Fruit fly (Drosophila melanogaster) whole organism, embryonic: ENCODE results near the gene Eip63E.

ENCODE experiments used
- Ada2b ChIP-seq: fragments of 200-800 bp; sonication (Bioruptor generic); IDR thresholded peaks from 2 replicates; pipeline ENCODE4 v1.3.6; 2022; ENCODE audit warnings: missing biosample characterization, missing genetic modification characterization
- Adf1 ChIP-seq: fragments of 200-800 bp; sonication (Bioruptor generic); IDR thresholded peaks from 2 replicates; pipeline ENCODE4 v1.3.6; 2022; ENCODE audit warnings: missing biosample characterization, missing genetic modification characterization
- CG11085 ChIP-seq: fragments of 200-800 bp; sonication (Bioruptor generic); IDR thresholded peaks from 2 replicates; pipeline ENCODE4 v1.3.6; 2022; ENCODE audit warnings: missing biosample characterization, missing genetic modification characterization
- CG11504 ChIP-seq: fragments of 200-800 bp; sonication (Bioruptor generic); optimal IDR thresholded peaks from 3 replicates; lab custom pipeline; 2019; ENCODE audit warnings: missing biosample characterization, mild to moderate bottlenecking, missing genetic modification characterization, moderate library complexity
- CG12744 ChIP-seq: fragments of 200-800 bp; sonication (Bioruptor generic); optimal IDR thresholded peaks from 2 replicates; lab custom pipeline; 2016; ENCODE audit warnings: missing biosample characterization, missing genetic modification characterization
- CG15514 ChIP-seq: fragments of 200-800 bp; sonication (Bioruptor generic); optimal IDR thresholded peaks from 3 replicates; lab custom pipeline; 2017; ENCODE audit warnings: missing biosample characterization, missing genetic modification characterization, mild to moderate bottlenecking, moderate library complexity, missing genetic modification reagents
- CG1602 ChIP-seq: fragments of 200-800 bp; sonication (Bioruptor generic); optimal IDR thresholded peaks from 3 replicates; lab custom pipeline; 2016; ENCODE audit warnings: missing biosample characterization, missing genetic modification characterization
- CG16779 ChIP-seq: fragments of 200-800 bp; sonication (Bioruptor generic); IDR thresholded peaks from 2 replicates; pipeline ENCODE4 v1.3.6; 2022; ENCODE audit warnings: missing biosample characterization, missing genetic modification characterization
- CG17186 ChIP-seq: fragments of 200-800 bp; sonication (Bioruptor generic); optimal IDR thresholded peaks from 3 replicates; lab custom pipeline; 2017; ENCODE audit warnings: missing biosample characterization, missing genetic modification reagents, missing genetic modification characterization
- CG17912 ChIP-seq: fragments of 200-800 bp; sonication (Bioruptor generic); optimal IDR thresholded peaks from 2 replicates; lab custom pipeline; 2018; ENCODE audit warnings: missing biosample characterization, mild to moderate bottlenecking, missing genetic modification characterization
- CG18011 ChIP-seq: fragments of 200-800 bp; sonication (Bioruptor generic); optimal IDR thresholded peaks from 2 replicates; lab custom pipeline; 2017; ENCODE audit warnings: missing biosample characterization, missing genetic modification characterization, mild to moderate bottlenecking, moderate library complexity, missing genotype
- CG18262 ChIP-seq: fragments of 200-800 bp; optimal IDR thresholded peaks from 3 replicates; lab custom pipeline; 2019; ENCODE audit warnings: missing biosample characterization, mild to moderate bottlenecking, missing genetic modification characterization, moderate library complexity
- CG2199 ChIP-seq: fragments of 200-800 bp; sonication (Bioruptor generic); IDR thresholded peaks from 3 replicates; pipeline ENCODE4 v1.3.6; 2022; ENCODE audit warnings: missing biosample characterization, missing genetic modification characterization
- CG2875 ChIP-seq: fragments of 200-800 bp; sonication (Bioruptor generic); optimal IDR thresholded peaks from 2 replicates; lab custom pipeline; 2017; ENCODE audit warnings: missing biosample characterization, mild to moderate bottlenecking, missing genetic modification characterization, missing genetic modification reagents
- CG30403 ChIP-seq: fragments of 200-800 bp; sonication (Bioruptor generic); optimal IDR thresholded peaks from 3 replicates; lab custom pipeline; 2016; ENCODE audit warnings: missing biosample characterization, missing genetic modification characterization
- CG31224 ChIP-seq: fragments of 200-800 bp; sonication (Bioruptor generic); IDR thresholded peaks from 2 replicates; pipeline ENCODE4 v1.3.6; 2022; ENCODE audit warnings: missing biosample characterization, missing genetic modification characterization
- CG3281 ChIP-seq: fragments of 200-800 bp; sonication (Bioruptor generic); optimal IDR thresholded peaks from 3 replicates; lab custom pipeline; 2017; ENCODE audit warnings: missing biosample characterization, mild to moderate bottlenecking, missing genetic modification characterization
- CG33213 ChIP-seq: fragments of 200-800 bp; sonication (Bioruptor generic); optimal IDR thresholded peaks from 3 replicates; lab custom pipeline; 2016; ENCODE audit warnings: missing biosample characterization, missing genetic modification characterization
- CG33557 ChIP-seq: fragments of 200-800 bp; sonication (Bioruptor generic); optimal IDR thresholded peaks from 2 replicates; lab custom pipeline; 2019; ENCODE audit warnings: missing biosample characterization, mild to moderate bottlenecking, missing genetic modification characterization, moderate library complexity
- CG4730 ChIP-seq: fragments of 200-800 bp; sonication (Bioruptor generic); IDR thresholded peaks from 2 replicates; pipeline ENCODE4 v1.3.6; 2022; ENCODE audit warnings: missing biosample characterization, missing genetic modification characterization
- CG7987 ChIP-seq: fragments of 200-800 bp; sonication (Bioruptor generic); optimal IDR thresholded peaks from 2 replicates; lab custom pipeline; 2018; ENCODE audit warnings: missing biosample characterization, mild to moderate bottlenecking, missing genetic modification characterization, moderate library complexity
- CG8359 ChIP-seq: fragments of 200-800 bp; sonication (Bioruptor generic); optimal IDR thresholded peaks from 2 replicates; lab custom pipeline; 2017; ENCODE audit warnings: missing biosample characterization, mild to moderate bottlenecking, missing genetic modification characterization, borderline replicate concordance
- CG9609 ChIP-seq: fragments of 200-800 bp; sonication (Bioruptor generic); optimal IDR thresholded peaks from 3 replicates; lab custom pipeline; 2016; ENCODE audit warnings: missing biosample characterization, missing genetic modification characterization
- D19A ChIP-seq: fragments of 200-800 bp; optimal IDR thresholded peaks from 3 replicates; lab custom pipeline; 2019; ENCODE audit warnings: missing biosample characterization, mild to moderate bottlenecking, missing genetic modification characterization, moderate library complexity
- Doc3 ChIP-seq: fragments of 200-800 bp; sonication (Bioruptor generic); IDR thresholded peaks from 3 replicates; pipeline ENCODE4 v1.3.6; 2022; ENCODE audit warnings: missing biosample characterization, missing genetic modification characterization; ENCODE audit not compliant: partially characterized antibody
- Drgx ChIP-seq: fragments of 200-800 bp; sonication (Bioruptor generic); IDR thresholded peaks from 2 replicates; pipeline ENCODE4 v1.3.6; 2022; ENCODE audit warnings: missing biosample characterization, missing genetic modification characterization
- Fer3 ChIP-seq: fragments of 200-800 bp; sonication (Bioruptor generic); optimal IDR thresholded peaks from 2 replicates; lab custom pipeline; 2018; ENCODE audit warnings: missing biosample characterization, mild to moderate bottlenecking, missing genetic modification characterization, moderate library complexity
- HLH54F ChIP-seq: fragments of 200-800 bp; sonication (Bioruptor generic); optimal IDR thresholded peaks from 3 replicates; lab custom pipeline; 2016; ENCODE audit warnings: missing biosample characterization, missing genetic modification characterization
- Hey ChIP-seq: fragments of 200-800 bp; sonication (Bioruptor generic); optimal IDR thresholded peaks from 3 replicates; lab custom pipeline; 2018; ENCODE audit warnings: missing biosample characterization, mild to moderate bottlenecking, missing genetic modification characterization
- HmgD ChIP-seq: fragments of 200-800 bp; sonication (Bioruptor generic); optimal IDR thresholded peaks from 3 replicates; lab custom pipeline; 2016; ENCODE audit warnings: missing biosample characterization, missing genetic modification characterization
- Sox100B ChIP-seq: fragments of 200-800 bp; sonication (Bioruptor generic); optimal IDR thresholded peaks from 3 replicates; lab custom pipeline; 2018; ENCODE audit warnings: missing biosample characterization, mild to moderate bottlenecking, missing genetic modification characterization
- ac ChIP-seq: fragments of 200-800 bp; sonication (Bioruptor generic); optimal IDR thresholded peaks from 3 replicates; lab custom pipeline; 2017; ENCODE audit warnings: missing biosample characterization, mild to moderate bottlenecking, missing genetic modification characterization
- her ChIP-seq: fragments of 200-800 bp; sonication (Bioruptor generic); optimal IDR thresholded peaks from 2 replicates; lab custom pipeline; 2016; ENCODE audit warnings: missing biosample characterization, missing genetic modification characterization
- insv ChIP-seq, 2 experiments: fragments of 200-800 bp; sonication (Bioruptor generic); optimal IDR thresholded peaks; 3 replicates each; lab custom pipeline; 2016 to 2018; ENCODE audit warnings: missing biosample characterization in 2 of 2, missing genetic modification characterization in 2 of 2
- inv ChIP-seq: fragments of 200-800 bp; sonication (Bioruptor generic); IDR thresholded peaks from 2 replicates; pipeline ENCODE4 v1.3.6; 2022; ENCODE audit warnings: missing biosample characterization, missing genetic modification characterization; ENCODE audit not compliant: partially characterized antibody
- ken ChIP-seq: fragments of 200-800 bp; sonication (Bioruptor generic); IDR thresholded peaks from 3 replicates; pipeline ENCODE4 v1.3.6; 2022; ENCODE audit warnings: missing biosample characterization, missing genetic modification characterization
- luna ChIP-seq: fragments of 200-800 bp; sonication (Bioruptor generic); optimal IDR thresholded peaks from 2 replicates; lab custom pipeline; 2016; ENCODE audit warnings: missing biosample characterization, missing genetic modification characterization
- nerfin-2 ChIP-seq: fragments of 200-800 bp; sonication (Bioruptor generic); IDR thresholded peaks from 2 replicates; pipeline ENCODE4 v1.3.6; 2022; ENCODE audit warnings: missing biosample characterization, missing genetic modification characterization; ENCODE audit not compliant: partially characterized antibody
- p53 ChIP-seq: fragments of 200-800 bp; sonication (Bioruptor generic); optimal IDR thresholded peaks from 2 replicates; lab custom pipeline; 2016; ENCODE audit warnings: missing biosample characterization, missing genetic modification characterization
- row ChIP-seq: fragments of 200-800 bp; sonication (Bioruptor generic); IDR thresholded peaks from 3 replicates; pipeline ENCODE4 v1.3.6; 2022; ENCODE audit warnings: missing biosample characterization, missing genetic modification characterization
- slbo ChIP-seq: fragments of 200-800 bp; sonication (Bioruptor generic); IDR thresholded peaks from 2 replicates; pipeline ENCODE4 v1.3.6; 2022; ENCODE audit warnings: missing biosample characterization, missing genetic modification characterization
- sna ChIP-seq: fragments of 200-800 bp; sonication (Bioruptor generic); IDR thresholded peaks from 2 replicates; pipeline ENCODE4 v1.3.6; 2022; ENCODE audit warnings: missing biosample characterization, missing genetic modification characterization; ENCODE audit not compliant: partially characterized antibody
- so ChIP-seq: fragments of 200-800 bp; sonication (Bioruptor generic); IDR thresholded peaks from 3 replicates; pipeline ENCODE4 v1.3.6; 2022; ENCODE audit warnings: missing biosample characterization, missing genetic modification characterization
- sr ChIP-seq: fragments of 200-800 bp; sonication (Bioruptor generic); IDR thresholded peaks from 3 replicates; pipeline ENCODE4 v1.3.6; 2022; ENCODE audit warnings: missing biosample characterization, missing genetic modification characterization
- stwl ChIP-seq: fragments of 200-800 bp; sonication (Bioruptor generic); optimal IDR thresholded peaks from 3 replicates; lab custom pipeline; 2018; ENCODE audit warnings: missing biosample characterization, mild to moderate bottlenecking, missing genetic modification characterization, moderate library complexity
- sug ChIP-seq: fragments of 200-800 bp; optimal IDR thresholded peaks from 2 replicates; lab custom pipeline; 2019; ENCODE audit warnings: missing biosample characterization, mild to moderate bottlenecking, missing genetic modification characterization, moderate library complexity
- trh ChIP-seq: fragments of 200-800 bp; sonication (Bioruptor generic); optimal IDR thresholded peaks from 2 replicates; lab custom pipeline; 2016; ENCODE audit warnings: missing biosample characterization, missing genetic modification characterization
- vvl ChIP-seq: fragments of 200-800 bp; sonication (Bioruptor generic); IDR thresholded peaks from 2 replicates; pipeline ENCODE4 v1.3.6; 2022; ENCODE audit warnings: missing biosample characterization, missing genetic modification characterization
- wor ChIP-seq: fragments of 200-800 bp; sonication (Bioruptor generic); IDR thresholded peaks from 2 replicates; pipeline ENCODE4 v1.3.6; 2022; ENCODE audit warnings: missing biosample characterization, missing genetic modification characterization
- zfh2 ChIP-seq: fragments of 200-800 bp; sonication (Bioruptor generic); optimal IDR thresholded peaks from 2 replicates; lab custom pipeline; 2016; ENCODE audit warnings: missing biosample characterization, missing genetic modification characterization

Eip63E gene

DNA sequence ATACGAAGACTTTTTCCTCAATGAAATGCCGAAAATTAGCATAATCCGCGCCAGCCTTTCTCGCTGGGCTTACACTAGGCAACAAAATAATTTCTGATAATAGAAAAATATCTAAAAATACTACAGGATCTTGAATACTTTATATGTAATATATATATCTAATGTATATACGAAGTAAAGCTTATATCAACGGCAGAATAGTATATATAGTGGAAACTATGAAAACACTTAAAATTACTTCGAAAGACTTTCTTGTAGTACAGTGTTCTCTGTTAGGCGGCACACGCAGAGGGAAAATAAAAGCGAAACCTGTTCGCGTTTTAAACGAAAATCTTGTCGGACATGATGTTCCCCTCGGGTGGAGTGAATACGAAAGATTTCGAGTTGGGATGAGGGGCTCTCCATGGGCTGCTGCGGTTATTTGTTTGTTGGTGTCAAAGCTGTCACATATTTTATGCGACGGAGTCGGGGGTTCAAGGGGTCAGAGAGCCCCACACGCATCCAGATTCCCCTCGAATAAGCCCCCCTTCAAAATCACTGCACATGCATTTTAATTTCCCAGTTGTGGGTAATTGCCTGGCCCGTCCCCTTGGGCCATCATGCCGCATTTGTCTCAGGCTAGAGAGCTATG lies 118.7 kb downstream of the Eip63E start (continued):
- TF ChIP-seq Adf1 (GFP tag; lab: Robert Waterston, UW): no peak
- TF ChIP-seq insv (GFP tag; optimal IDR thresholded peaks at IDR 0.05; lab: Kevin White, UChicago): no peak
- no peak for TF ChIP-seq CG17186 (GFP tag; lab: Kevin White, UChicago)
- TF ChIP-seq Sox100B (GFP tag; lab: Kevin White, UChicago): peak; percentile 81
- no peak for TF ChIP-seq CG18011 (GFP tag; lab: Kevin White, UChicago)
- TF ChIP-seq luna: no peak
- no peak for TF ChIP-seq CG31224 (GFP tag; lab: Robert Waterston, UW)
- no peak for TF ChIP-seq p53 (GFP tag; lab: Kevin White, UChicago)
- peak; percentile 45 for TF ChIP-seq Fer3 (tag; lab: Kevin White, UChicago)
- TF ChIP-seq CG33557 (GFP tag; lab: Kevin White, UChicago): peak; percentile 71
- TF ChIP-seq CG4730 (GFP tag; lab: Robert Waterston, UW): no peak
- TF ChIP-seq CG2875 (GFP tag; lab: Kevin White, UChicago): peak; percentile 49
- peak; percentile 20 for TF ChIP-seq sug (tag; lab: Kevin White, UChicago)
- TF ChIP-seq CG8359 (GFP tag; lab: Kevin White, UChicago): peak; percentile 29
- TF ChIP-seq CG18262 (tag; lab: Kevin White, UChicago): peak; percentile 91
- no peak for TF ChIP-seq HLH54F (GFP tag; lab: Kevin White, UChicago)
- TF ChIP-seq wor (GFP tag; lab: Robert Waterston, UW): peak; percentile 61
- TF ChIP-seq CG16779 (GFP tag; lab: Robert Waterston, UW): no peak
- peak; percentile 82 for TF ChIP-seq CG11504 (tag; lab: Kevin White, UChicago)
- TF ChIP-seq CG12744 (GFP tag; lab: Kevin White, UChicago): no peak
- TF ChIP-seq CG7987: no peak
- TF ChIP-seq CG11085 (GFP tag; lab: Robert Waterston, UW): no peak
- TF ChIP-seq CG15514 (GFP tag; lab: Kevin White, UChicago): no peak
- TF ChIP-seq zfh2 (GFP tag; lab: Kevin White, UChicago): no peak
- peak; percentile 74 for TF ChIP-seq Drgx (GFP tag; lab: Robert Waterston, UW)
- TF ChIP-seq her (GFP tag; lab: Kevin White, UChicago): no peak
- TF ChIP-seq HmgD (GFP tag; lab: Kevin White, UChicago): no peak
- TF ChIP-seq trh: no peak
- no peak for TF ChIP-seq slbo
- TF ChIP-seq CG1602 (GFP tag; lab: Kevin White, UChicago): peak; percentile 7
- no peak for TF ChIP-seq Hey (tag; lab: Kevin White, UChicago)
- TF ChIP-seq sna: no peak
- TF ChIP-seq D19A (tag; lab: Kevin White, UChicago): peak; percentile 83
- TF ChIP-seq row (GFP tag; lab: Robert Waterston, UW): peak; percentile 68
- no peak for TF ChIP-seq CG33213
- no peak for TF ChIP-seq Doc3 (GFP tag; lab: Robert Waterston, UW)
- TF ChIP-seq vvl (GFP tag; lab: Robert Waterston, UW): peak; percentile 87
- no peak for TF ChIP-seq nerfin-2 (GFP tag; lab: Robert Waterston, UW)
- no peak; the same call in 2 of the 3 replicates for TF ChIP-seq so (GFP tag; lab: Robert Waterston, UW)
- no peak for TF ChIP-seq Ada2b (GFP tag; lab: Robert Waterston, UW)
- TF ChIP-seq stwl (tag; lab: Kevin White, UChicago): no peak
- TF ChIP-seq CG30403 (GFP tag; lab: Kevin White, UChicago): peak; percentile 49
- peak; percentile 21 for TF ChIP-seq CG3281 (GFP tag; lab: Kevin White, UChicago)
- no peak for TF ChIP-seq inv
- TF ChIP-seq ac (GFP tag; lab: Kevin White, UChicago): no peak
- TF ChIP-seq CG9609 (GFP tag; lab: Kevin White, UChicago): no peak
- no peak for TF ChIP-seq CG17912
- peak; percentile 25; the same call in 1 of the 3 replicates for TF ChIP-seq ken (GFP tag; lab: Robert Waterston, UW)
- TF ChIP-seq CG2199 (GFP tag; lab: Robert Waterston, UW): no peak
- TF ChIP-seq sr (GFP tag; lab: Robert Waterston, UW): no peak
